Worm (Caenorhabditis elegans) whole organism, L1 larva: ENCODE results near the gene Y49F6B.20.
A peak's percentile ranks its signal among the peaks of the same experiment; 100 is the strongest.
"Not testable (repeated sequence)": the region's sequence is repeated elsewhere in the genome, so short reads cannot be mapped to it uniquely, and the experiment has no call there.

Source experiments
- C04F5.9 ChIP-seq: sonication (generic microtip); optimal IDR thresholded peaks from 2 replicates; lab custom pipeline; 2016; ENCODE audit warnings: missing genetic modification characterization, missing compliant biosample characterization
- F16B12.6 ChIP-seq: fragments of 150-350 bp; optimal IDR thresholded peaks from 2 replicates; lab custom pipeline; 2014; ENCODE audit warnings: missing biosample characterization, missing genetic modification characterization
- Y116A8C.19 ChIP-seq: sonication (generic microtip); optimal IDR thresholded peaks from 2 replicates; lab custom pipeline; 2016; ENCODE audit warnings: missing compliant biosample characterization, missing genetic modification characterization, borderline replicate concordance
- alr-1 ChIP-seq: fragments of 200-800 bp; sonication (Bioruptor generic); optimal IDR thresholded peaks from 2 replicates; lab custom pipeline; 2018; ENCODE audit warnings: borderline replicate concordance, mild to moderate bottlenecking, missing genetic modification characterization, missing compliant biosample characterization
- blmp-1 ChIP-seq: fragments of 150-350 bp; optimal IDR thresholded peaks from 2 replicates; lab custom pipeline; 2014; ENCODE audit warnings: missing biosample characterization, missing genetic modification characterization
- ceh-82 ChIP-seq, 3 experiments: fragments of 150-350 bp in 1 of 3; sonication (generic microtip) in 2 of 3; optimal IDR thresholded peaks; 2 replicates each; lab custom pipeline; 2014 to 2017; ENCODE audit warnings: missing biosample characterization in 3 of 3, missing genetic modification characterization in 3 of 3
- ceh-90 ChIP-seq: sonication (generic microtip); optimal IDR thresholded peaks from 2 replicates; lab custom pipeline; 2016; ENCODE audit warnings: missing genetic modification characterization, missing compliant biosample characterization
- dsc-1 ChIP-seq: sonication (generic microtip); optimal IDR thresholded peaks from 2 replicates; lab custom pipeline; 2016; ENCODE audit warnings: mild to moderate bottlenecking, missing genetic modification characterization, missing compliant biosample characterization
- efl-1 ChIP-seq, 4 experiments: fragments of 150-350 bp; optimal IDR thresholded peaks in 3 of 4; peaks in 1 of 4; 1 replicate in 1 of 4; 2 replicates in 3 of 4; lab custom pipeline; 2014; ENCODE audit warnings: missing biosample characterization in 2 of 4, missing genetic modification characterization in 2 of 4, missing genetic modification reagents in 2 of 4
- fkh-10 ChIP-seq: sonication (generic microtip); optimal IDR thresholded peaks from 2 replicates; lab custom pipeline; 2017; ENCODE audit warnings: missing biosample characterization, missing genetic modification reagents, missing genetic modification characterization
- fkh-4 ChIP-seq: sonication (generic microtip); optimal IDR thresholded peaks from 2 replicates; lab custom pipeline; 2016; ENCODE audit warnings: missing compliant biosample characterization, missing genetic modification characterization, borderline replicate concordance
- fkh-8 ChIP-seq: sonication (generic microtip); optimal IDR thresholded peaks from 2 replicates; lab custom pipeline; 2016; ENCODE audit warnings: mild to moderate bottlenecking, missing genetic modification characterization, missing compliant biosample characterization
- fos-1 ChIP-seq: fragments of 150-350 bp; optimal IDR thresholded peaks from 2 replicates; lab custom pipeline; 2014; ENCODE audit warnings: missing biosample characterization, missing genetic modification characterization
- grh-1 ChIP-seq: fragments of 200-800 bp; sonication (Bioruptor generic); IDR thresholded peaks from 2 replicates; pipeline ENCODE4 v1.3.6; 2022; ENCODE audit warnings: missing genetic modification reagents, missing genetic modification characterization, missing compliant biosample characterization
- lin-13 ChIP-seq: fragments of 150-350 bp; optimal IDR thresholded peaks from 2 replicates; lab custom pipeline; 2014; ENCODE audit warnings: missing biosample characterization, missing genetic modification reagents, missing genetic modification characterization
- lin-14 ChIP-seq: fragments of 200-800 bp; sonication (Bioruptor generic); optimal IDR thresholded peaks from 2 replicates; lab custom pipeline; 2018; ENCODE audit warnings: mild to moderate bottlenecking, missing genetic modification characterization, moderate library complexity, missing compliant biosample characterization
- lin-35 ChIP-seq, 2 experiments: fragments of 150-350 bp; optimal IDR thresholded peaks; 2 replicates each; lab custom pipeline; 2014; ENCODE audit warnings: missing biosample characterization in 2 of 2, missing genetic modification characterization in 2 of 2, missing genetic modification reagents in 2 of 2
- lsy-2 ChIP-seq, 2 experiments: fragments of 150-350 bp; optimal IDR thresholded peaks; 2 replicates each; lab custom pipeline; 2014; ENCODE audit warnings: missing biosample characterization in 2 of 2, missing genetic modification characterization in 2 of 2
- mef-2 ChIP-seq: fragments of 150-350 bp; optimal IDR thresholded peaks from 2 replicates; lab custom pipeline; 2014; ENCODE audit warnings: missing biosample characterization, missing genetic modification characterization
- nhr-11 ChIP-seq: fragments of 150-350 bp; optimal IDR thresholded peaks from 2 replicates; lab custom pipeline; 2014; ENCODE audit warnings: missing biosample characterization, missing genetic modification characterization
- nhr-20 ChIP-seq: sonication (generic microtip); optimal IDR thresholded peaks from 2 replicates; lab custom pipeline; 2016; ENCODE audit warnings: mild to moderate bottlenecking, missing genetic modification characterization, missing compliant biosample characterization
- nhr-28 ChIP-seq: fragments of 150-350 bp; optimal IDR thresholded peaks from 2 replicates; lab custom pipeline; 2014; ENCODE audit warnings: missing biosample characterization, missing genetic modification characterization
- nhr-84 ChIP-seq: sonication (generic microtip); optimal IDR thresholded peaks from 2 replicates; lab custom pipeline; 2017; ENCODE audit warnings: missing biosample characterization, missing genetic modification characterization
- nhr-85 ChIP-seq: sonication (generic microtip); peaks from one replicate; lab custom pipeline; 2016; ENCODE audit warnings: missing genetic modification characterization, inconsistent platforms, missing compliant biosample characterization
- pax-3 ChIP-seq: fragments of 200-800 bp; sonication (Bioruptor generic); optimal IDR thresholded peaks from 2 replicates; lab custom pipeline; 2018; ENCODE audit warnings: mild to moderate bottlenecking, missing genetic modification characterization, moderate library complexity, missing compliant biosample characterization
- snu-23 ChIP-seq: sonication (generic microtip); optimal IDR thresholded peaks from 2 replicates; lab custom pipeline; 2016; ENCODE audit warnings: missing genetic modification characterization, missing compliant biosample characterization
- unc-86 ChIP-seq: sonication (generic microtip); optimal IDR thresholded peaks from 2 replicates; lab custom pipeline; 2016; ENCODE audit warnings: missing genetic modification characterization, missing compliant biosample characterization
- unc-98 ChIP-seq: fragments of 200-800 bp; sonication (Bioruptor generic); IDR thresholded peaks from 2 replicates; pipeline ENCODE4 v1.3.6; 2022; ENCODE audit warnings: missing genetic modification characterization, missing compliant biosample characterization
- vab-15 ChIP-seq: sonication (generic microtip); optimal IDR thresholded peaks from 2 replicates; lab custom pipeline; 2017; ENCODE audit warnings: missing genotype, mild to moderate bottlenecking, missing genetic modification characterization, missing compliant biosample characterization
- zip-4 ChIP-seq: fragments of 200-800 bp; sonication (Bioruptor generic); optimal IDR thresholded peaks from 2 replicates; lab custom pipeline; 2018; ENCODE audit warnings: mild to moderate bottlenecking, missing genetic modification characterization, moderate library complexity, missing compliant biosample characterization

The Y49F6B.20 gene

DNA sequence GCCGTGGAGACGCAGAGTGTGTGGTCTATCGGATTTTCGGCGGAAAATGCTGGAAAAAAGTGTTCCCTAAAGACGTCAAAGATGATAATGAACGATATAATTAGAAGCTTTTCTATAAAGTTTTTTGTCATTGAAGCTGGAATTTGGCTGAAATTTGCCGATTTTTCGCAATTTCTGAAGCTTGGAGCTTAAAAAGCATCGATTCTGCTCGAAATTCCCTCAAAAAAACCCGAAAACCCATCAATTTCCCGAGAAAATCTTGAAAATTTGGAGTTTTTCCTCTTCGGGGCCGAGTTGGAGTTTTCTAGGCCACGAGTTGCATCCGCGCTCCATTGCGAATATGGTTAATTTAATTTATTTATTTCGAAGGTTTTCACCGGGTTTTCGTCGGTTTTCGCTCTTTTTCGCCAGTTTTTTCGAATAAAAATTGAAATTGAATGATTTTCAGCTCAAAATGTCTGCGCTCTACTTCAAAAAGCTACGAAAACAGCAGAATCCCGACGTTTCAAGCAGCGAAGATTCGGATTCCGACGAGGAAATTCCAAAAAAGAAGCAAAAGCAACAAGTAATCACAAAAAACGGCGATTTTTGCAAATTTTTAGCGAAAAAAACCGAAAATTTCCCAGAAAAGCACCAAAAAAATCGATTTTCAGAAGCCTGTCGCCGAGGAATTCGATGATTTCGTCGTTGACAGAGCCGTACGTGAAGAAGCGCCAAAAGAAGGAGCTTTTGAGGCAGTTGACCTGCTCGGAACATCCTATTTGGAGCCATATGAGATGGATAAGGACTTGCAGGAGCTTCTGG is 32.3 kb upstream of the Y49F6B.20 start, which contains the start of the genes col-71 and Y49F6B.2 (continued):
- no peak for TF ChIP-seq mef-2 (tag; lab: Kevin White, UChicago)
- TF ChIP-seq F16B12.6 (tag; lab: Kevin White, UChicago): peak; percentile 66
- peak; percentile 84 to 85 for TF ChIP-seq lsy-2 (tag; optimal IDR thresholded peaks at IDR 0.05; lab: Kevin White, UChicago)
- peak; percentile 64 for TF ChIP-seq fos-1
- TF ChIP-seq fkh-10 (GFP tag; lab: Kevin White, UChicago): peak; percentile 74
- TF ChIP-seq fkh-4: peak; percentile 95
- peak; percentile 80 for TF ChIP-seq C04F5.9
- peak; percentile 47 for TF ChIP-seq vab-15 (tag; lab: Kevin White, UChicago)
- peak; percentile 81 for TF ChIP-seq pax-3 (tag; lab: Kevin White, UChicago)
- TF ChIP-seq zip-4 (GFP tag; lab: Kevin White, UChicago): no peak
- peak; percentile 94 for TF ChIP-seq dsc-1 (tag; lab: Kevin White, UChicago)
- TF ChIP-seq Y116A8C.19 (tag; lab: Kevin White, UChicago): peak; percentile 32
- TF ChIP-seq lin-14 (GFP tag; lab: Kevin White, UChicago): peak; percentile 89
- no peak for TF ChIP-seq nhr-28 (tag; lab: Kevin White, UChicago)
- TF ChIP-seq ceh-82 (tag; optimal IDR thresholded peaks at IDR 0.05; lab: Kevin White, UChicago): peak; percentile 76 to 82 (median 78)
- TF ChIP-seq, all 84 proteins: peak for 58

DNA sequence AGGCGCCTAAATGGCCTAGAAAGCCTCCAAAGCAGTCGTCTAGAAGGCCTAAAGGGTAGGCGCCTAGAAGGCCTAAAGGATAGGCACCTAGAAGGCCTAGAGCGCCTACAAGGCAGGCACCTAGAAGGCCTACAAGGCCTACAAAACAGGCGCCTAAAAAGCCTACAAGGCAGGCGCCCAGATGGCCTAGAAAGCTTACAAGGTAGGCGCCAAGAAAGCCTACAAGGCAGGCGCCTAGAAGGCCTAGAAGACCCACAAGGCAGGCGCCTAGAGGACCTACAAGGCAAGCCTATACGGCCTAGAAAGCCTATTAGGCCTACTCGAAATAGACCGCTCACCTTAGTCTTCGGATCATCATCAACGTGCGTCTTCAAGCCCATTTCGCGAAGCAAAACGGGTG is 31.6 kb upstream of the Y49F6B.20 start:
- no peak for TF ChIP-seq alr-1 (tag; lab: Kevin White, UChicago)
- TF ChIP-seq ceh-90: no peak
- no peak for TF ChIP-seq unc-86 (tag; lab: Kevin White, UChicago)
- TF ChIP-seq lin-13 (GFP tag; lab: Kevin White, UChicago): no peak
- TF ChIP-seq nhr-84 (tag; lab: Kevin White, UChicago): no peak
- no peak for TF ChIP-seq vab-15 (tag; lab: Kevin White, UChicago)
- no peak for TF ChIP-seq snu-23
- no peak for TF ChIP-seq nhr-20 (tag; lab: Kevin White, UChicago)
- no peak for TF ChIP-seq grh-1 (GFP tag; lab: Robert Waterston, UW)
- TF ChIP-seq pax-3 (tag; lab: Kevin White, UChicago): no peak
- TF ChIP-seq blmp-1 (tag; lab: Kevin White, UChicago): no peak

DNA sequence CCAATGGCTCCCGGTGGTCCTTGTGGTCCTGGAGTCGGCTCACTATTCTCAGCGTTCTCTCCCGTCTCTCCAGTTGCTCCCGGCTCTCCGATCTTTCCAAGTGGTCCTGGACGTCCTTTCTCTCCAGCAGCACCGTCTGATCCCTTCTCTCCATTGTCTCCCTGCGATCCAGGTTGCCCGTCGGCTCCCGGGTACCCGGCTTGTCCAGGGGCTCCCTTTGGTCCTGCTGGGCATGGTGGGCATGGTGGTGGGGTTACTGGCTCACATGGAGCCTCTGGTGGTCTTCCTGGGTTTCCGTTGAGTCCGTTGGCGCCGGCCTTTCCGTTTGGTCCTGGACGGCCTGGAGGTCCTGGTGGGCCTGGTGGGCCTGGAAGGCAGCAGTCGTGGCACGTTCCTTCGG is 29.9 kb upstream of the Y49F6B.20 start:
- peak; percentile 19 for TF ChIP-seq nhr-85 (tag; lab: Kevin White, UChicago)
- no peak for TF ChIP-seq fos-1

DNA sequence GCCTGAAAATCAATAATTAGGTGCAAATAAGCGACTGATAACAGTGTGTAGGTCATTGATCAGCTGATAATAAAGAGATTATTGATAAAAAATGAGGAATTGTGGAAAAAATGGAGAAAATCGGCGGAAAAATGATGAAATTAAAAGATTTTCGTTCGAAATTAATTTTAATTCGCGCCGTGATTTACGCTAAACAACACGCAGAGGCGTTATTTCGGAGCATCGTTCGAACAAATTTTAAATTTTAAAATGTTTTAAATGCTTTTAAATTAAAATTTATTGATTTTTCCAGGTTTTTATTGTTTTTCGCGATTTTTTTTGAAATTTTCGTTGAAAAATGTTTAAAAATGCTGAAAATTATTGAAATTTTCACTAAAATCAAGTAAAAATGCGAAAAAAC is 28.9 kb upstream of the Y49F6B.20 start, which contains the start of gene Y49F6B.9:
TSS of gene Y49F6B.9 (minus strand) at position 2 of the 400 bp plus-strand sequence.
- peak in 1 of 2 experiments; percentile 9 for TF ChIP-seq lin-35 (GFP tag; optimal IDR thresholded peaks at IDR 0.05; lab: Kevin White, UChicago)
- TF ChIP-seq unc-86 (tag; lab: Kevin White, UChicago): no peak
- TF ChIP-seq nhr-11 (tag; lab: Kevin White, UChicago): no peak
- TF ChIP-seq efl-1 (optimal IDR thresholded peaks at IDR 0.05; lab: Kevin White, UChicago): peak in 1 of 2 experiments; percentile 92
- TF ChIP-seq efl-1 (GFP tag; optimal IDR thresholded peaks at IDR 0.05 in 1 of 2; lab: Kevin White, UChicago): no peak
- no peak for TF ChIP-seq unc-98 (GFP tag; lab: Robert Waterston, UW)

DNA sequence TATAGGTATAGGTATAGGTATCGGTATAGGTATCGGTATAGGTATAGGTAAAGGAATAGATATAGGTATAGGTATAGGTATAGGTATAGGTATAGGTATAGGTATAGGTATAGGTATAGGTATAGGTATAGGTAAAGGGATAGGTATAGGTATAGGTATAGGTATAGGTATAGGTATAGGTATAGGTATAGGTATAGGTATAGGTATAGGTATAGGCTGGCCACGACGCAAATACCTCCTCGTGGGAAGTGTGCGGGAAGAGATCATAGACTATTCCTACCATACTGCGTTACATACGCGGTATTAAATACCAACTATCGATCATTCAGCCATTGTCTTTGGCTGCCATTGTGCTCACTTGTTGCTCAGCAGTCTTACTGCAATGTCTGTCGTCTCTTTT is 20.3 kb upstream of the Y49F6B.20 start, which contains the start of gene fbxb-112:
TSS of gene fbxb-112 (plus strand) at position 301 of the 400 bp plus-strand sequence.
- not testable (repeated sequence) for TF ChIP-seq fkh-8 (tag; lab: Kevin White, UChicago); lsy-2 (tag; optimal IDR thresholded peaks at IDR 0.05; lab: Kevin White, UChicago); pax-3 (tag; lab: Kevin White, UChicago)
